Fruit fly (Drosophila melanogaster): ENCODE measurements around the gene kar.

- no peak for TF ChIP-seq usp (GFP tag; optimal IDR thresholded peaks at IDR 0.05)
- no peak for TF ChIP-seq psq (optimal IDR thresholded peaks at IDR 0.05)
- TF ChIP-seq EcR (GFP tag; optimal IDR thresholded peaks at IDR 0.05): no peak
- TF ChIP-seq pan (optimal IDR thresholded peaks at IDR 0.05): no peak
- TF ChIP-seq CG8478 (optimal IDR thresholded peaks at IDR 0.05): no peak
These were observed 47.1 kb downstream of the kar start, which contains the start of gene CG6753 for dm6 chr3R:12642051-12642532.
